Worm (Caenorhabditis elegans) whole organism, L3 larva: ENCODE results near the gene pxd-1.

Experiments
- R02D3.7 ChIP-seq: fragments of 150-350 bp; optimal IDR thresholded peaks from 2 replicates; lab custom pipeline; 2014; ENCODE audit warnings: missing biosample characterization, missing genetic modification characterization
- ZK546.5 ChIP-seq: sonication (generic microtip); optimal IDR thresholded peaks from 2 replicates; lab custom pipeline; 2017; ENCODE audit warnings: missing biosample characterization, missing genetic modification characterization
- aly-2 ChIP-seq: fragments of 150-350 bp; optimal IDR thresholded peaks from 2 replicates; lab custom pipeline; 2014; ENCODE audit warnings: missing biosample characterization, missing genetic modification characterization
- ama-1 ChIP-seq: fragments of 150-350 bp; optimal IDR thresholded peaks from 2 replicates; lab custom pipeline; 2018
- ceh-82 ChIP-seq: fragments of 150-350 bp; optimal IDR thresholded peaks from 2 replicates; lab custom pipeline; 2014; ENCODE audit warnings: missing biosample characterization, missing genetic modification characterization
- elt-1 ChIP-seq: fragments of 150-350 bp; optimal IDR thresholded peaks from 2 replicates; lab custom pipeline; 2014; ENCODE audit warnings: missing biosample characterization, missing genetic modification characterization
- fkh-10 ChIP-seq: sonication (generic microtip); optimal IDR thresholded peaks from 2 replicates; lab custom pipeline; 2017; ENCODE audit warnings: missing biosample characterization, missing genetic modification reagents, missing genetic modification characterization
- lin-39 ChIP-seq: fragments of 150-350 bp; optimal IDR thresholded peaks from 2 replicates; lab custom pipeline; 2018; ENCODE audit warnings: missing biosample characterization, missing genetic modification reagents, missing genetic modification characterization
- mdl-1 ChIP-seq: fragments of 150-350 bp; optimal IDR thresholded peaks from 2 replicates; lab custom pipeline; 2014; ENCODE audit warnings: missing biosample characterization, missing genetic modification characterization
- nhr-11 ChIP-seq: fragments of 150-350 bp; optimal IDR thresholded peaks from 2 replicates; lab custom pipeline; 2014; ENCODE audit warnings: missing biosample characterization, missing genetic modification characterization
- nhr-12 ChIP-seq: fragments of 150-350 bp; optimal IDR thresholded peaks from 2 replicates; lab custom pipeline; 2014; ENCODE audit warnings: missing biosample characterization, missing genetic modification characterization
- nhr-76 ChIP-seq: fragments of 150-350 bp; sonication (generic microtip); optimal IDR thresholded peaks from 5 replicates; lab custom pipeline; 2014; ENCODE audit warnings: missing biosample characterization, missing genetic modification characterization
- pqm-1 ChIP-seq: fragments of 150-350 bp; optimal IDR thresholded peaks from 2 replicates; lab custom pipeline; 2017; ENCODE audit warnings: missing biosample characterization, missing genetic modification characterization, inconsistent platforms
- unc-62 ChIP-seq: fragments of 150-350 bp; sonication (generic microtip); optimal IDR thresholded peaks from 4 replicates; lab custom pipeline; 2014; ENCODE audit warnings: missing biosample characterization, missing genetic modification reagents, missing genetic modification characterization

DNA sequence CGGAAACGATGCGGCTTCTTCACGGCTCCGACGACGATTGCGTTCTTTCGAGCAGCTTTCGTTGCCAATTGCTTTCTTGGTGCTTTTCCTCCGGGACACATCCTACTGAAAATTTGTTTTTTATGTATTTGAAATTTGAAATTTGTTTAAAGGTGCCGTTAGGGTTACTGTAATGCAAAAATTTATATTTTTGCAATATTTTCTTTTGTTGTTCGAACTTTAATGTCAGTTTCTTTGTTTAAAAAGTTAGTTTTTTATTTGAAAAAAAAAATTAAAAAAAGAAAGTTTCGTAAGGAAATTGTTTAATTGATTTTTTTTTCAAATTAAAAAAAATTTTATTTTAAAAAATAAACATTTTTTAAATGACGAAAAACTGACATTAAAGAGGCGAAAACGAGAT, 52.7 kb downstream of the pxd-1 start, which contains the start of gene his-69:
- TF ChIP-seq fkh-10 = no peak
- no peak for TF ChIP-seq nhr-76
- no peak for TF ChIP-seq lin-39
- TF ChIP-seq mdl-1 = no peak
- no peak for TF ChIP-seq aly-2
- TF ChIP-seq pqm-1 = no peak
- no peak for TF ChIP-seq ama-1
- TF ChIP-seq ceh-82 (tag; lab: Kevin White, UChicago) = no peak
- TF ChIP-seq unc-62 = no peak
- no peak for TF ChIP-seq nhr-12 (tag; lab: Kevin White, UChicago)
- TF ChIP-seq elt-1 = no peak
- no peak for TF ChIP-seq ZK546.5 (tag; lab: Kevin White, UChicago)
- TF ChIP-seq R02D3.7 (tag; lab: Kevin White, UChicago) = no peak
- TF ChIP-seq nhr-11 (tag; lab: Kevin White, UChicago) = no peak
